Fruit fly (Drosophila melanogaster): ENCODE measurements around the gene CG15027.

Gene CG15027

DNA sequence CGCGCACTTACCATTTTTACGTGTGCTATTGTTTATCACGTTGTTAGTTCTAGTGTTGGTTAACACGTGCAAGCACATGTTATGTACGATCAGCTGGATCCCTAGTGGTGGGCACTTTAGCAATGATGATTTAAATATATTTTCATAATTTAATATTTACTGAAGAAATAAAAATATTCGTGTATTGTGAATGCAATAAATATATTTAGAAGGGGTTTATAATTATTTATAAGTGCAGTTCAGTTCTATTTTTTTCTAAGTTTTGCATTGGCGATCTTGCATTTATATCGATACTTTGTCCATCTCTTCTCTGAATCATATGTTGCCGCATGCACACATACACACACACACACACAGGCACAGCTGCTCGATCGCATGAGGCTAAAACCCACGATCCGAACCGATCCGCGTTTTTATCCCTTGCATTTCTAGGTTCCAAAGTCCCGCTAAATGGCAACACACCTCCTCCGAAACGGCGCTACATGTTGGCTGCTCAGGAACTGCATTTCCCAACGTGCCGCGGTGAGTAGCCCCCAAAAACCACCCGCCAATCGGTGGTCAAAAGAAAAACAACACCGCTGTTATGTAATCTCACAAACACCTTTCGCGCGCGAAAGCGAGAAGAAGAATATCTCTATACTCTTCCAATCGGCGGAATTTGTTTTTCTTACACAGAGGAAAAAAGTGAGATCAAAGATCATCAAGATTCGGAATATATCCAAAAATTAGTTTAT lies at the start of gene CG15027, which contains the start of gene Dbct:
Gene CG15027 (minus strand): TSS at position 51 of the 734 bp plus-strand sequence.
Gene Dbct (plus strand): TSS at position 349 of the 734 bp plus-strand sequence.
- TF ChIP-seq CG34367 (tag; optimal IDR thresholded peaks at IDR 0.05): peak; percentile 40
- no peak for TF ChIP-seq CG10348 (GFP tag; IDR thresholded peaks at IDR 0.05)
- peak; percentile 55 for TF ChIP-seq CG17806 (tag; optimal IDR thresholded peaks at IDR 0.05)
- TF ChIP-seq Pif1B (GFP tag; optimal IDR thresholded peaks at IDR 0.05): peak; percentile 31
- TF ChIP-seq CG4496 (GFP tag; IDR thresholded peaks at IDR 0.05): peak; percentile 62; the same call in 2 of the 3 replicates
- TF ChIP-seq CG14655 (GFP tag; optimal IDR thresholded peaks at IDR 0.05): peak; percentile 52
- TF ChIP-seq Pif1A (GFP tag; optimal IDR thresholded peaks at IDR 0.05): peak; percentile 37
- TF ChIP-seq CG32121 (GFP tag; IDR thresholded peaks at IDR 0.05): peak; percentile 49
- peak; percentile 32; the same call in 1 of the 2 replicates for TF ChIP-seq rn (GFP tag; IDR thresholded peaks at IDR 0.05)
- peak; percentile 55 for TF ChIP-seq CG9948 (tag; optimal IDR thresholded peaks at IDR 0.05)
- TF ChIP-seq gl (tag; optimal IDR thresholded peaks at IDR 0.05): no peak
- peak; percentile 41 for TF ChIP-seq Snoo (tag; optimal IDR thresholded peaks at IDR 0.05)
- no peak for TF ChIP-seq CG12605 (GFP tag; IDR thresholded peaks at IDR 0.05)
- TF ChIP-seq CG8301 (tag; optimal IDR thresholded peaks at IDR 0.05): peak; percentile 3
- TF ChIP-seq fd96Ca (GFP tag; IDR thresholded peaks at IDR 0.05): no peak
- peak; percentile 68 for TF ChIP-seq CG8159 (tag; optimal IDR thresholded peaks at IDR 0.05)
- TF ChIP-seq EcR (GFP tag; optimal IDR thresholded peaks at IDR 0.05): no peak
- TF ChIP-seq Ets98B (GFP tag; IDR thresholded peaks at IDR 0.05): peak; percentile 60
- no peak for TF ChIP-seq CG13204 (GFP tag; optimal IDR thresholded peaks at IDR 0.05)
- TF ChIP-seq CG15710 (tag; optimal IDR thresholded peaks at IDR 0.05): peak; percentile 67
- no peak for TF ChIP-seq D1 (tag; optimal IDR thresholded peaks at IDR 0.05)

DNA sequence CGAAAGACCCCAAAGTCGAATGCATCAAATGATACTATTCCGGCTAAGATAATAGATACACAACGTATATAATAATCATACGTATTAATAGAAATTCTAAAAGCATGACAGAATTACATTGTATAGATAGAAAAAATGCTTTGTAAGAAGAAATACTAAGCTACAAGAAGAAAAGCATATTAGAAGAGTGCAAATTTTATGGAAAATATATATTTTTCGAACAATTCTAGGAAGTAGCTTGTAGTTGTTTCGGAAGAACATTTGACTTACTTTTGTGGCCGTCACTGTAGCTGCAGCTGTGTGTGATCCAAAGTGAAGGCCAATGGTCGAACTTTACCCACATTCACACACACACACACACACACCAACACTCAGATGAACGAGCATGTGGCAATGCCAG lies 46.4 kb upstream of the CG15027 start:
- TF ChIP-seq CG8301 (tag; optimal IDR thresholded peaks at IDR 0.05) (peak; percentile 49), Ets98B (GFP tag; IDR thresholded peaks at IDR 0.05) (no peak), CG14655 (GFP tag; optimal IDR thresholded peaks at IDR 0.05) (peak; percentile 52)

DNA sequence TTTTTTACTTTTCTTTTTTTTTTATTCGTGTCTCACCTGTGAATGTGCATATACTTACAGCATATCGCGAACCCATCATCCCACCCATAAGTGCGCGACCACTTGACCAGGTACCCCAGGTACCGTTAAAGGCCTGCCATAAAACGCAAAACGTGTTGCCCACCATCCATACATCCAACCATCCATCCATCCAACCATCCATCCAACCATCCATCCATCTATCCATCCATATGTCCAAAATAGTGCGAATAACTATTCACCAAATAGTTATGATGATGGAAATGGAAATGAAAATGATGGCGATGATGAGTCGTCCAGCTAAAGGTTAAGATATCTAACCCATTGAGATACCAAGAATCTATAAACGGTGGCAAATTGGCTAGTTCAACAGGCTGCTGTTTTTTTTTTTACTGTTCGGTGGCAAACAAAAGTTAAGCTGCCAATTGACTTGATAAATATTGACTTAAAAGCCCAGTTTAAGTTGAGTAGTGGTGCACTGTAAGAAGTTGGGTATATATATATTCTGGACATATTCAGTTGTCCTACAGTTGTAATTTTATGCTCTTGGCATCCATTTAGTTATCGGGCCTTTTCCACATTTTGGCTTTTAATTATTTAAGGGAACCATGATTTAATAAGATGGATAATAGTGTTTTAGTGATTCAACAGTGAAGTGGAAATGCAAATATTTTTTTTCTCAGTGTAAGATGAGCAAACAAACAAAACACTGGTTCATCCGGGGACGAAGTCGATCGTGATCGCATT lies 42.4 kb upstream of the CG15027 start:
- TF ChIP-seq CG4496 (GFP tag; IDR thresholded peaks at IDR 0.05) (no peak), gl (tag; optimal IDR thresholded peaks at IDR 0.05) (no peak), rn (GFP tag; IDR thresholded peaks at IDR 0.05) (no peak), CG14655 (GFP tag; optimal IDR thresholded peaks at IDR 0.05) (peak; percentile 41), Pif1A (GFP tag; optimal IDR thresholded peaks at IDR 0.05) (peak; percentile 23), CG8159 (tag; optimal IDR thresholded peaks at IDR 0.05) (peak; percentile 36), CG8301 (tag; optimal IDR thresholded peaks at IDR 0.05) (peak; percentile 22), CG32121 (GFP tag; IDR thresholded peaks at IDR 0.05) (no peak)

DNA sequence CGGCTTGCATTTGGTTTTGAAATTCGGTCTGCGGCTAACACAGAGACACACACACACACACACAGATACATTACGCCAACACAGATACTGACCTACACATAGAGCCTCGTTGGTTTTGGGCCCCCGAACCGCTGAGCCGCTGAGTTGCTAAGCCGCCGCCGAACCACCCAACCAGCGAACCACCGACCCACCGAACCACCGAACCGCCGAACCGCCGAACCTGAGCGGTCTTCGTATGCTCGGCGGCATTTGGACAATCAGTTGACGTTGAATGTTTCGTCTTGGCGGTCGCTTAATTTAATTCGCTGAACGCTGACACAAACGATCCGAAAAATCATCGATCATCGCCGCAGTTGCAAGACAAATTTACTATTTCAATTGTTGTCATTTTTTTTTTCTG lies 39.9 kb upstream of the CG15027 start, which contains the start of gene drd:
Gene drd (plus strand): TSS at position 258 of the 400 bp plus-strand sequence.
- no peak for TF ChIP-seq CG4496 (GFP tag; IDR thresholded peaks at IDR 0.05)
- TF ChIP-seq Snoo (tag; optimal IDR thresholded peaks at IDR 0.05): no peak
- no peak for TF ChIP-seq CG14655 (GFP tag; optimal IDR thresholded peaks at IDR 0.05)
- TF ChIP-seq CG12605 (GFP tag; IDR thresholded peaks at IDR 0.05): no peak
- TF ChIP-seq CG34367 (tag; optimal IDR thresholded peaks at IDR 0.05): no peak

DNA sequence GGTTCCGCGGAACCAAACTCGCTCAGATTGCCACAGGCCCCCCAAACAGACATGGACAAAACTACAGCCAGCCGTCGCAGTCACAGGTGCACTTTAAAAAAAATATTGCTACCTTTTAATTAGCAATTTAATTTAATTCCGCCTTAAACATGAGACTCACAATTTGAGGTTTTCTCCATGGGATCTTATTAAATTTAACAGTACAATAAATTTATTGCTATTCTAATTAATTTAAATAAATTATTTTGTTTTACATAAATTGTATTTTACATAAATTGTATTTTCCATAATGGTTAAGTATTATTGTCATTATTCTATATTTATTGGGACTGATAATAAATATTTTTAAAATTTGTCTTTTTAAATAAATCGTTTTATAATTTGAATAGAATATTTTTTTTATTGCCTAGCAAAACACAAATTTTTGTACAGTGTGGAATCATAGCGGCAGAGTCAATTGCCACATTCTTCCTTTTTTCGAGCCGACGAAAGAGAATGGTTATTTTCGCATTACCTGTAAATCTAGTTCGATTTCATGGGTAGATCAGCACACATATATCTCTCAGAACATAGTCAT lies 37.9 kb upstream of the CG15027 start:
- TF ChIP-seq CG32121 (GFP tag; IDR thresholded peaks at IDR 0.05): peak; percentile 27; the same call in 1 of the 2 replicates
- 0 out of 3 replicates have a peak, but pooled peaks have one; percentile 7 for TF ChIP-seq CG4496 (GFP tag; IDR thresholded peaks at IDR 0.05)
- TF ChIP-seq CG17806 (tag; optimal IDR thresholded peaks at IDR 0.05): peak; percentile 34
- TF ChIP-seq Pif1B (GFP tag; optimal IDR thresholded peaks at IDR 0.05): no peak
- TF ChIP-seq CG8301 (tag; optimal IDR thresholded peaks at IDR 0.05): peak; percentile 55
- peak; percentile 77 for TF ChIP-seq CG14655 (GFP tag; optimal IDR thresholded peaks at IDR 0.05)
- peak; percentile 73 for TF ChIP-seq CG9948 (tag; optimal IDR thresholded peaks at IDR 0.05)
- TF ChIP-seq CG34367 (tag; optimal IDR thresholded peaks at IDR 0.05): peak; percentile 11
- peak; percentile 67 for TF ChIP-seq CG8159 (tag; optimal IDR thresholded peaks at IDR 0.05)
- TF ChIP-seq Pif1A (GFP tag; optimal IDR thresholded peaks at IDR 0.05): no peak
- peak; percentile 35 for TF ChIP-seq CG15710 (tag; optimal IDR thresholded peaks at IDR 0.05)

DNA sequence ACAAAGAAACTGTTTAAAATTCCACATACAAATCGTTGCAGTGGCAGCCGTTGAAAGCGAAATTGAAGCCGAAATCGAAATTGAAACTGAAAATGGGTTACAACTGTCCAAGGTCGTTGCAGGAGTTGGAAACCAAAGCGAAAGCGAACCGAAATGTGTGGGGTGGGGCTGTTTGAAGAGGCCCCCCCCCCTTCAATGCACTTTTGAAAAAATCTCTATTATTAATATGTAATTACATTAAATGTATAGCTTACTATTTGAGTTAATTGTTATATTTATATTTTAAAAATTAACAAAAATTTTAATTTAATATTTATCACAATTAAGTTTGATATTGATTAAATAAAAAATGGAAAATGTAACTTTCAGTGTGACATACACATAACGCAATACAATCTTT lies 36.1 kb upstream of the CG15027 start:
- TF ChIP-seq CG17806 (tag; optimal IDR thresholded peaks at IDR 0.05) (no peak), CG9948 (tag; optimal IDR thresholded peaks at IDR 0.05) (no peak), D1 (tag; optimal IDR thresholded peaks at IDR 0.05) (no peak), Pif1A (GFP tag; optimal IDR thresholded peaks at IDR 0.05) (no peak), CG8301 (tag; optimal IDR thresholded peaks at IDR 0.05) (no peak), CG15710 (tag; optimal IDR thresholded peaks at IDR 0.05) (no peak), gl (tag; optimal IDR thresholded peaks at IDR 0.05) (no peak)
